Fruit fly (Drosophila melanogaster) whole organism, embryonic: ENCODE results near the gene CG1024.
A peak's percentile ranks its signal among the peaks of the same experiment; 100 is the strongest.

Source experiments
- Antp ChIP-seq: fragments of 200-800 bp; sonication (Bioruptor generic); optimal IDR thresholded peaks from 3 replicates; lab custom pipeline; 2016; ENCODE audit warnings: missing biosample characterization, missing genetic modification characterization
- B-H1 ChIP-seq: fragments of 200-800 bp; sonication (Bioruptor generic); IDR thresholded peaks from 3 replicates; pipeline ENCODE4 v1.3.6; 2022; ENCODE audit warnings: missing biosample characterization, missing genetic modification characterization
- CG11085 ChIP-seq: fragments of 200-800 bp; sonication (Bioruptor generic); IDR thresholded peaks from 2 replicates; pipeline ENCODE4 v1.3.6; 2022; ENCODE audit warnings: missing biosample characterization, missing genetic modification characterization
- CG11247 ChIP-seq: fragments of 200-800 bp; sonication (Bioruptor generic); IDR thresholded peaks from 2 replicates; pipeline ENCODE4 v1.3.6; 2022; ENCODE audit warnings: missing biosample characterization, missing genetic modification characterization
- CG11504 ChIP-seq: fragments of 200-800 bp; sonication (Bioruptor generic); optimal IDR thresholded peaks from 3 replicates; lab custom pipeline; 2019; ENCODE audit warnings: missing biosample characterization, mild to moderate bottlenecking, missing genetic modification characterization, moderate library complexity
- CG12104 ChIP-seq: fragments of 200-800 bp; sonication (Bioruptor generic); optimal IDR thresholded peaks from 3 replicates; lab custom pipeline; 2016; ENCODE audit warnings: missing biosample characterization, missing genetic modification characterization
- CG12659 ChIP-seq: fragments of 200-800 bp; sonication (Bioruptor generic); optimal IDR thresholded peaks from 3 replicates; lab custom pipeline; 2017; ENCODE audit warnings: mild to moderate bottlenecking, missing biosample characterization, missing genetic modification reagents, missing genetic modification characterization
- CG14441 ChIP-seq: fragments of 200-800 bp; sonication (Bioruptor generic); IDR thresholded peaks from 2 replicates; pipeline ENCODE4 v1.3.6; 2022; ENCODE audit warnings: missing biosample characterization, missing genetic modification characterization
- CG14667 ChIP-seq: fragments of 200-800 bp; sonication (Bioruptor generic); IDR thresholded peaks from 2 replicates; pipeline ENCODE4 v1.3.6; 2022; ENCODE audit warnings: missing biosample characterization, missing genetic modification characterization
- CG15514 ChIP-seq: fragments of 200-800 bp; sonication (Bioruptor generic); optimal IDR thresholded peaks from 3 replicates; lab custom pipeline; 2017; ENCODE audit warnings: missing biosample characterization, missing genetic modification characterization, mild to moderate bottlenecking, moderate library complexity, missing genetic modification reagents
- CG15601 ChIP-seq: fragments of 200-800 bp; sonication (Bioruptor generic); optimal IDR thresholded peaks from 3 replicates; lab custom pipeline; 2019; ENCODE audit warnings: missing biosample characterization, mild to moderate bottlenecking, missing genetic modification characterization, moderate library complexity
- CG16815 ChIP-seq: fragments of 200-800 bp; sonication (Bioruptor generic); optimal IDR thresholded peaks from 3 replicates; lab custom pipeline; 2017; ENCODE audit warnings: missing biosample characterization, mild to moderate bottlenecking, missing genetic modification characterization
- CG18764 ChIP-seq: fragments of 200-800 bp; sonication (Bioruptor generic); optimal IDR thresholded peaks from 3 replicates; lab custom pipeline; 2016; ENCODE audit warnings: missing biosample characterization, missing genetic modification characterization
- CG2712 ChIP-seq: fragments of 200-800 bp; optimal IDR thresholded peaks from 3 replicates; lab custom pipeline; 2019; ENCODE audit warnings: missing biosample characterization, mild to moderate bottlenecking, missing genetic modification characterization, moderate library complexity
- CG32532 ChIP-seq: fragments of 200-800 bp; sonication (Bioruptor generic); IDR thresholded peaks from 2 replicates; pipeline ENCODE4 v1.3.6; 2022; ENCODE audit warnings: missing biosample characterization, missing genetic modification characterization
- CG34376 ChIP-seq: fragments of 200-800 bp; sonication (Bioruptor generic); optimal IDR thresholded peaks from 2 replicates; lab custom pipeline; 2018; ENCODE audit warnings: missing biosample characterization, mild to moderate bottlenecking, missing genetic modification characterization
- CG6683 ChIP-seq: fragments of 200-800 bp; sonication (Bioruptor generic); optimal IDR thresholded peaks from 2 replicates; lab custom pipeline; 2017; ENCODE audit warnings: missing biosample characterization, mild to moderate bottlenecking, missing genetic modification characterization, missing genetic modification reagents
- CG8290 ChIP-seq, 3 experiments: fragments of 200-800 bp; sonication (Bioruptor generic); optimal IDR thresholded peaks; 2 replicates each; lab custom pipeline; 2016 to 2019; ENCODE audit warnings: missing biosample characterization in 3 of 3, missing genetic modification characterization in 3 of 3, mild to moderate bottlenecking in 2 of 3, moderate library complexity in 1 of 3
- Camta ChIP-seq: fragments of 200-800 bp; sonication (Bioruptor generic); optimal IDR thresholded peaks from 2 replicates; lab custom pipeline; 2016; ENCODE audit warnings: missing biosample characterization, missing genetic modification characterization
- Chrac-16 ChIP-seq: fragments of 200-800 bp; sonication (Bioruptor generic); optimal IDR thresholded peaks from 3 replicates; lab custom pipeline; 2016; ENCODE audit warnings: missing biosample characterization, missing genetic modification characterization
- CoRest ChIP-seq: fragments of 200-800 bp; sonication (Bioruptor generic); optimal IDR thresholded peaks from 3 replicates; lab custom pipeline; 2018; ENCODE audit warnings: missing biosample characterization, mild to moderate bottlenecking, missing genetic modification characterization, moderate library complexity
- D ChIP-seq, 2 experiments: fragments of 200-800 bp in 1 of 2; fragments of >200 bp in 1 of 2; sonication (Bioruptor generic) in 1 of 2; optimal IDR thresholded peaks; 2 replicates in 1 of 2; 3 replicates in 1 of 2; lab custom pipeline; 2017; ENCODE audit warnings: mild to moderate bottlenecking in 1 of 2, missing biosample characterization in 1 of 2, missing genetic modification characterization in 1 of 2, missing genetic modification reagents in 1 of 2
- E2f2 ChIP-seq: fragments of 200-800 bp; sonication (Bioruptor generic); IDR thresholded peaks from 2 replicates; pipeline ENCODE4 v1.3.6; 2022; ENCODE audit warnings: missing biosample characterization, missing genetic modification characterization
- H15 ChIP-seq: fragments of 200-800 bp; sonication (Bioruptor generic); IDR thresholded peaks from 3 replicates; pipeline ENCODE4 v1.3.6; 2022; ENCODE audit warnings: missing biosample characterization, missing genetic modification characterization
- H2.0 ChIP-seq: fragments of 200-800 bp; sonication (Bioruptor generic); IDR thresholded peaks from 2 replicates; pipeline ENCODE4 v1.3.6; 2022; ENCODE audit warnings: missing biosample characterization, missing genetic modification characterization
- HLH3B ChIP-seq: fragments of 200-800 bp; sonication (Bioruptor generic); IDR thresholded peaks from 2 replicates; pipeline ENCODE4 v1.3.6; 2022; ENCODE audit warnings: missing biosample characterization, missing genetic modification characterization
- Kr ChIP-seq: fragments of 200-800 bp; sonication (Bioruptor generic); optimal IDR thresholded peaks from 2 replicates; lab custom pipeline; 2017; ENCODE audit warnings: missing biosample characterization, mild to moderate bottlenecking, missing genetic modification characterization
- Lhr ChIP-seq: fragments of 200-800 bp; sonication (Bioruptor generic); optimal IDR thresholded peaks from 3 replicates; lab custom pipeline; 2017; ENCODE audit warnings: mild to moderate bottlenecking, missing biosample characterization, missing genetic modification reagents, missing genetic modification characterization
- Lpt ChIP-seq: fragments of >200 bp; optimal IDR thresholded peaks from 2 replicates; lab custom pipeline; 2018; ENCODE audit warnings: missing biosample characterization, missing genetic modification characterization
- Max ChIP-seq: fragments of 200-800 bp; sonication (Bioruptor generic); optimal IDR thresholded peaks from 2 replicates; lab custom pipeline; 2016; ENCODE audit warnings: missing biosample characterization, mild to moderate bottlenecking, missing genetic modification characterization
- Meics ChIP-seq: fragments of 200-800 bp; sonication (Bioruptor generic); optimal IDR thresholded peaks from 2 replicates; lab custom pipeline; 2017; ENCODE audit warnings: missing biosample characterization, mild to moderate bottlenecking, missing genetic modification characterization
- Mes4 ChIP-seq: fragments of 200-800 bp; sonication (Bioruptor generic); optimal IDR thresholded peaks from 2 replicates; lab custom pipeline; 2016; ENCODE audit warnings: missing biosample characterization, missing genetic modification characterization
- Optix ChIP-seq: fragments of 200-800 bp; sonication (Bioruptor generic); IDR thresholded peaks from 3 replicates; pipeline ENCODE4 v1.3.6; 2022; ENCODE audit warnings: missing biosample characterization, missing genetic modification characterization
- Poxn ChIP-seq: fragments of 200-800 bp; sonication (Bioruptor generic); IDR thresholded peaks from 2 replicates; pipeline ENCODE4 v1.3.6; 2022; ENCODE audit warnings: missing biosample characterization, missing genetic modification characterization
- Sin3A ChIP-seq: fragments of >200 bp; optimal IDR thresholded peaks from 2 replicates; lab custom pipeline; 2018
- al ChIP-seq: fragments of 200-800 bp; sonication (Bioruptor generic); IDR thresholded peaks from 2 replicates; pipeline ENCODE4 v1.3.6; 2022; ENCODE audit warnings: missing biosample characterization, missing genetic modification characterization
- chinmo ChIP-seq: fragments of 200-800 bp; sonication (Bioruptor generic); IDR thresholded peaks from 4 replicates; pipeline ENCODE4 v1.3.6; 2022; ENCODE audit warnings: missing biosample characterization, missing genetic modification characterization; ENCODE audit not compliant: partially characterized antibody
- ewg ChIP-seq: fragments of 200-800 bp; sonication (Bioruptor generic); optimal IDR thresholded peaks from 3 replicates; lab custom pipeline; 2017; ENCODE audit warnings: mild to moderate bottlenecking, missing biosample characterization, missing genetic modification reagents, missing genetic modification characterization
- fd3F ChIP-seq: fragments of 200-800 bp; sonication (Bioruptor generic); optimal IDR thresholded peaks from 2 replicates; lab custom pipeline; 2018; ENCODE audit warnings: missing biosample characterization, mild to moderate bottlenecking, missing genetic modification characterization, moderate library complexity
- fd96Cb ChIP-seq: fragments of 200-800 bp; sonication (Bioruptor generic); optimal IDR thresholded peaks from 2 replicates; lab custom pipeline; 2018; ENCODE audit warnings: missing biosample characterization, mild to moderate bottlenecking, missing genetic modification characterization, moderate library complexity
- lilli ChIP-seq: fragments of 200-800 bp; sonication (Bioruptor generic); optimal IDR thresholded peaks from 3 replicates; lab custom pipeline; 2016; ENCODE audit warnings: missing biosample characterization, missing genetic modification characterization
- nom ChIP-seq: fragments of 200-800 bp; sonication (Bioruptor generic); optimal IDR thresholded peaks from 2 replicates; lab custom pipeline; 2017; ENCODE audit warnings: missing biosample characterization, missing genetic modification characterization, mild to moderate bottlenecking, moderate library complexity, missing genetic modification reagents
- pb ChIP-seq: fragments of 200-800 bp; sonication (Bioruptor generic); optimal IDR thresholded peaks from 3 replicates; lab custom pipeline; 2016; ENCODE audit warnings: missing biosample characterization, missing genetic modification characterization
- sima ChIP-seq: fragments of 200-800 bp; sonication (Bioruptor generic); optimal IDR thresholded peaks from 2 replicates; lab custom pipeline; 2016; ENCODE audit warnings: missing biosample characterization, missing genetic modification characterization
- sr ChIP-seq: fragments of 200-800 bp; sonication (Bioruptor generic); IDR thresholded peaks from 3 replicates; pipeline ENCODE4 v1.3.6; 2022; ENCODE audit warnings: missing biosample characterization, missing genetic modification characterization
- ssp ChIP-seq: fragments of 200-800 bp; sonication (Bioruptor generic); IDR thresholded peaks from 2 replicates; pipeline ENCODE4 v1.3.6; 2022; ENCODE audit warnings: missing biosample characterization, missing genetic modification characterization
- sug ChIP-seq: fragments of 200-800 bp; optimal IDR thresholded peaks from 2 replicates; lab custom pipeline; 2019; ENCODE audit warnings: missing biosample characterization, mild to moderate bottlenecking, missing genetic modification characterization, moderate library complexity
- toy ChIP-seq: fragments of 200-800 bp; sonication (Bioruptor generic); IDR thresholded peaks from 2 replicates; pipeline ENCODE4 v1.3.6; 2022; ENCODE audit warnings: missing biosample characterization, missing genetic modification characterization
- ttk ChIP-seq: fragments of 200-800 bp; sonication (Bioruptor generic); IDR thresholded peaks from 2 replicates; pipeline ENCODE4 v2.1.2; 2022; ENCODE audit warnings: missing biosample characterization, missing genetic modification characterization
- zf30C ChIP-seq: fragments of 200-800 bp; sonication (Bioruptor generic); optimal IDR thresholded peaks from 3 replicates; lab custom pipeline; 2018; ENCODE audit warnings: missing biosample characterization, mild to moderate bottlenecking, missing genetic modification characterization

The CG1024 gene

DNA sequence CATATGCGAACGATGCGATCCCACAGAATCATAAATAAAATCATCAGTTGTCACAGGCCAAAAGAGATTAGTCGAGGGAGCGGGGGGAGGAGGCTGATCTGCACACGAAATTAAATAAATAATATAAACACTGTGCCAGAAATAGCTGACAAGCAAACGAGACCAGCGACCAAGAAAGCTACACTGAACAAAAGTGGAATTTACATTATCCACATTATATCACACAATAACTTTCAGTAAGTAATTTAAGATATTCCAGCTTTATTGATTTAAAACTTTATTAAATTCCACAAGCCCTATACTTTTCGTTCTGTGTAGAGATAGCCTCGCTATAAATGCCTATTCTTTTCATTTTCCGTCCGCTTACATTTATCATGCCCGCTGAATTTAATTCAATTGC is 24.0 kb upstream of the CG1024 start (continued):
- TF ChIP-seq CoRest (tag; lab: Kevin White, UChicago) (peak; percentile 80), CG16815 (GFP tag; lab: Kevin White, UChicago) (peak; percentile 58), CG6683 (GFP tag; lab: Kevin White, UChicago) (no peak), ssp (GFP tag; lab: Robert Waterston, UW) (no peak), ttk (GFP tag; lab: Robert Waterston, UW) (peak; percentile 87; the same call in 1 of the 2 replicates), Poxn (GFP tag; lab: Robert Waterston, UW) (peak; percentile 63), lilli (GFP tag; lab: Kevin White, UChicago) (peak; percentile 83), CG11085 (GFP tag; lab: Robert Waterston, UW) (peak; percentile 73), Max (GFP tag; lab: Kevin White, UChicago) (peak; percentile 60), CG15601 (tag; lab: Kevin White, UChicago) (peak; percentile 63), CG14667 (peak; percentile 74), Chrac-16 (GFP tag; lab: Kevin White, UChicago) (peak; percentile 67), sr (GFP tag; lab: Robert Waterston, UW) (peak; percentile 53; the same call in 1 of the 3 replicates), H2.0 (GFP tag; lab: Robert Waterston, UW) (peak; percentile 82), CG11504 (peak; percentile 83), D (optimal IDR thresholded peaks at IDR 0.05; lab: Kevin White, UChicago) (no peak), D (GFP tag; optimal IDR thresholded peaks at IDR 0.05; lab: Kevin White, UChicago) (peak; percentile 72), B-H1 (GFP tag; lab: Robert Waterston, UW) (peak; percentile 87; the same call in 2 of the 3 replicates), zf30C (GFP tag; lab: Kevin White, UChicago) (peak; percentile 63), Kr (no peak), ewg (peak; percentile 67), H15 (GFP tag; lab: Robert Waterston, UW) (no peak; the same call in 1 of the 3 replicates), Optix (GFP tag; lab: Robert Waterston, UW) (peak; percentile 67; the same call in 1 of the 3 replicates), toy (GFP tag; lab: Robert Waterston, UW) (no peak; the same call in 1 of the 2 replicates), CG18764 (GFP tag; lab: Kevin White, UChicago) (peak; percentile 44), fd3F (peak; percentile 74), sug (peak; percentile 31), CG15514 (peak; percentile 72), CG11247 (GFP tag; lab: Robert Waterston, UW) (peak; percentile 85), HLH3B (peak; percentile 90), CG12659 (GFP tag; lab: Kevin White, UChicago) (peak; percentile 75), CG8290 (GFP tag; optimal IDR thresholded peaks at IDR 0.05; lab: Kevin White, UChicago) (no peak), CG8290 (tag; optimal IDR thresholded peaks at IDR 0.05; lab: Kevin White, UChicago) (peak in 1 of 2 experiments; percentile 82), CG34376 (GFP tag; lab: Kevin White, UChicago) (no peak), Lhr (peak; percentile 37), pb (GFP tag; lab: Kevin White, UChicago) (peak; percentile 29), Mes4 (GFP tag; lab: Kevin White, UChicago) (peak; percentile 40), E2f2 (peak; percentile 64; the same call in 1 of the 2 replicates), Sin3A (lab: Kevin White, UChicago) (no peak), Meics (GFP tag; lab: Kevin White, UChicago) (peak; percentile 80), CG2712 (tag; lab: Kevin White, UChicago) (peak; percentile 82), Antp (GFP tag; lab: Kevin White, UChicago) (peak; percentile 67), Lpt (GFP tag; lab: Kevin White, UChicago) (no peak), al (GFP tag; lab: Robert Waterston, UW) (peak; percentile 86), nom (GFP tag; lab: Kevin White, UChicago) (no peak), CG14441 (peak; percentile 86; the same call in 1 of the 2 replicates), CG12104 (GFP tag; lab: Kevin White, UChicago) (peak; percentile 51), CG32532 (GFP tag; lab: Robert Waterston, UW) (peak; percentile 91), fd96Cb (tag; lab: Kevin White, UChicago) (peak; percentile 77), Camta (GFP tag; lab: Kevin White, UChicago) (peak; percentile 77), chinmo (no peak), sima (no peak)
